Worm (Caenorhabditis elegans): ENCODE data around the gene K09H11.4.

- no peak for TF ChIP-seq rpc-1 (optimal IDR thresholded peaks at IDR 0.05)
- TF ChIP-seq rpc-1 (tag; optimal IDR thresholded peaks at IDR 0.05), result no peak
- no peak for TF ChIP-seq hlh-26 (GFP tag; conservative IDR thresholded peaks at IDR 0.05)
- TF ChIP-seq mcd-1 (GFP tag; IDR thresholded peaks at IDR 0.05), result no peak
Measured at ce11 chrV:5756193-5756592, 29.8 kb upstream of the K09H11.4 start, which contains the start of gene C53A3.3.

Data from whole organism, young adult.